Fruit fly (Drosophila melanogaster): ENCODE results near the gene CG11815.

- TF ChIP-seq crp (GFP tag; optimal IDR thresholded peaks at IDR 0.05), result peak in 1 of 2 experiments; percentile 32
- no peak for TF ChIP-seq Fer3 (tag; optimal IDR thresholded peaks at IDR 0.05)
- peak; percentile 72; the same call in 2 of the 3 replicates for TF ChIP-seq CG14860 (GFP tag; IDR thresholded peaks at IDR 0.05; ENCODE audit: partially characterized antibody)
- peak; percentile 60 for TF ChIP-seq CG6791 (GFP tag; IDR thresholded peaks at IDR 0.05; ENCODE audit: partially characterized antibody)
- no peak for TF ChIP-seq ac (GFP tag; optimal IDR thresholded peaks at IDR 0.05)
Measured at dm6 chr3L:1947463-1948126, 23.4 kb downstream of the CG11815 start, which contains the start of the genes mu2 and Cnb.
